Worm (Caenorhabditis elegans) whole organism, L1 larva: ENCODE results near the gene C15B12.4.

Source experiments
- C16A3.4 ChIP-seq: fragments of 150-350 bp; optimal IDR thresholded peaks from 2 replicates; lab custom pipeline; 2014; ENCODE audit warnings: missing biosample characterization, missing genetic modification characterization
- C34B4.2 ChIP-seq: sonication (generic microtip); optimal IDR thresholded peaks from 2 replicates; lab custom pipeline; 2017; ENCODE audit warnings: mild to moderate bottlenecking, missing genetic modification characterization, missing compliant biosample characterization
- alr-1 ChIP-seq: fragments of 200-800 bp; sonication (Bioruptor generic); optimal IDR thresholded peaks from 2 replicates; lab custom pipeline; 2018; ENCODE audit warnings: borderline replicate concordance, mild to moderate bottlenecking, missing genetic modification characterization, missing compliant biosample characterization
- ama-1 ChIP-seq: fragments of 150-350 bp; optimal IDR thresholded peaks from 2 replicates; lab custom pipeline; 2014
- blmp-1 ChIP-seq: fragments of 150-350 bp; optimal IDR thresholded peaks from 2 replicates; lab custom pipeline; 2014; ENCODE audit warnings: missing biosample characterization, missing genetic modification characterization
- ceh-63 ChIP-seq: fragments of 200-800 bp; sonication (Bioruptor generic); optimal IDR thresholded peaks from 2 replicates; lab custom pipeline; 2018; ENCODE audit warnings: mild to moderate bottlenecking, missing genetic modification characterization, missing compliant biosample characterization
- ceh-8 ChIP-seq: fragments of 200-800 bp; sonication (Bioruptor generic); optimal IDR thresholded peaks from 2 replicates; lab custom pipeline; 2018; ENCODE audit warnings: mild to moderate bottlenecking, missing genetic modification characterization, moderate library complexity, missing compliant biosample characterization
- ceh-82 ChIP-seq, 3 experiments: fragments of 150-350 bp in 1 of 3; sonication (generic microtip) in 2 of 3; optimal IDR thresholded peaks; 2 replicates each; lab custom pipeline; 2014 to 2017; ENCODE audit warnings: missing biosample characterization in 3 of 3, missing genetic modification characterization in 3 of 3
- dsc-1 ChIP-seq: sonication (generic microtip); optimal IDR thresholded peaks from 2 replicates; lab custom pipeline; 2016; ENCODE audit warnings: mild to moderate bottlenecking, missing genetic modification characterization, missing compliant biosample characterization
- efl-3 ChIP-seq: fragments of 200-800 bp; sonication (Bioruptor generic); optimal IDR thresholded peaks from 2 replicates; lab custom pipeline; 2018; ENCODE audit warnings: mild to moderate bottlenecking, missing genetic modification characterization, missing compliant biosample characterization
- elt-2 ChIP-seq: sonication (generic microtip); optimal IDR thresholded peaks from 2 replicates; lab custom pipeline; 2016; ENCODE audit warnings: missing genetic modification characterization, mild to moderate bottlenecking, inconsistent platforms, missing compliant biosample characterization, missing genetic modification reagents
- elt-3 ChIP-seq, 6 experiments: fragments of 150-350 bp in 1 of 6; sonication (generic microtip); optimal IDR thresholded peaks; 2 replicates each; lab custom pipeline; 2017 to 2018; ENCODE audit warnings: missing biosample characterization in 6 of 6, missing genetic modification characterization in 6 of 6, inconsistent platforms in 1 of 6
- fkh-8 ChIP-seq: sonication (generic microtip); optimal IDR thresholded peaks from 2 replicates; lab custom pipeline; 2016; ENCODE audit warnings: mild to moderate bottlenecking, missing genetic modification characterization, missing compliant biosample characterization
- fos-1 ChIP-seq: fragments of 150-350 bp; optimal IDR thresholded peaks from 2 replicates; lab custom pipeline; 2014; ENCODE audit warnings: missing biosample characterization, missing genetic modification characterization
- grh-1 ChIP-seq: fragments of 200-800 bp; sonication (Bioruptor generic); IDR thresholded peaks from 2 replicates; pipeline ENCODE4 v1.3.6; 2022; ENCODE audit warnings: missing genetic modification reagents, missing genetic modification characterization, missing compliant biosample characterization
- hlh-4 ChIP-seq: sonication (generic microtip); optimal IDR thresholded peaks from 2 replicates; lab custom pipeline; 2016; ENCODE audit warnings: mild to moderate bottlenecking, missing genetic modification characterization, missing compliant biosample characterization
- hpl-2 ChIP-seq: fragments of 150-350 bp; optimal IDR thresholded peaks from 2 replicates; lab custom pipeline; 2014; ENCODE audit warnings: missing biosample characterization, missing genetic modification reagents, missing genetic modification characterization
- isw-1 ChIP-seq: fragments of 200-800 bp; sonication (Bioruptor generic); IDR thresholded peaks from 2 replicates; pipeline ENCODE4 v1.3.6; 2022; ENCODE audit warnings: missing genetic modification characterization, missing compliant biosample characterization
- jun-1 ChIP-seq: fragments of 150-350 bp; optimal IDR thresholded peaks from 2 replicates; lab custom pipeline; 2014; ENCODE audit warnings: missing biosample characterization, missing genetic modification reagents, missing genetic modification characterization
- lin-13 ChIP-seq: fragments of 150-350 bp; optimal IDR thresholded peaks from 2 replicates; lab custom pipeline; 2014; ENCODE audit warnings: missing biosample characterization, missing genetic modification reagents, missing genetic modification characterization
- lin-14 ChIP-seq: fragments of 200-800 bp; sonication (Bioruptor generic); optimal IDR thresholded peaks from 2 replicates; lab custom pipeline; 2018; ENCODE audit warnings: mild to moderate bottlenecking, missing genetic modification characterization, moderate library complexity, missing compliant biosample characterization
- lin-15B ChIP-seq: fragments of 150-350 bp; sonication (generic microtip); optimal IDR thresholded peaks from 3 replicates; lab custom pipeline; 2014; ENCODE audit warnings: missing biosample characterization, missing genetic modification characterization
- lin-35 ChIP-seq, 2 experiments: fragments of 150-350 bp; optimal IDR thresholded peaks; 2 replicates each; lab custom pipeline; 2014; ENCODE audit warnings: missing biosample characterization in 2 of 2, missing genetic modification characterization in 2 of 2, missing genetic modification reagents in 2 of 2
- lin-39 ChIP-seq: fragments of 150-350 bp; optimal IDR thresholded peaks from 2 replicates; lab custom pipeline; 2014; ENCODE audit warnings: missing biosample characterization, missing genetic modification reagents, missing genetic modification characterization
- lir-3 ChIP-seq: sonication (generic microtip); optimal IDR thresholded peaks from 2 replicates; lab custom pipeline; 2016; ENCODE audit warnings: mild to moderate bottlenecking, missing genetic modification characterization, moderate library complexity, missing compliant biosample characterization; ENCODE audit not compliant: poor library complexity
- lsy-2 ChIP-seq, 2 experiments: fragments of 150-350 bp; optimal IDR thresholded peaks; 2 replicates each; lab custom pipeline; 2014; ENCODE audit warnings: missing biosample characterization in 2 of 2, missing genetic modification characterization in 2 of 2
- mef-2 ChIP-seq: fragments of 150-350 bp; optimal IDR thresholded peaks from 2 replicates; lab custom pipeline; 2014; ENCODE audit warnings: missing biosample characterization, missing genetic modification characterization
- mep-1 ChIP-seq: fragments of 150-350 bp; optimal IDR thresholded peaks from 2 replicates; lab custom pipeline; 2014; ENCODE audit warnings: missing biosample characterization, missing genetic modification characterization
- nhr-11 ChIP-seq: fragments of 150-350 bp; optimal IDR thresholded peaks from 2 replicates; lab custom pipeline; 2014; ENCODE audit warnings: missing biosample characterization, missing genetic modification characterization
- nhr-12 ChIP-seq: sonication (generic microtip); optimal IDR thresholded peaks from 2 replicates; lab custom pipeline; 2017; ENCODE audit warnings: missing biosample characterization, missing genetic modification characterization
- nhr-19 ChIP-seq: fragments of 200-800 bp; sonication (Bioruptor generic); conservative IDR thresholded peaks from 2 replicates; pipeline ENCODE4 v1.3.6; 2022; ENCODE audit warnings: missing genetic modification characterization, missing compliant biosample characterization
- nhr-20 ChIP-seq: sonication (generic microtip); optimal IDR thresholded peaks from 2 replicates; lab custom pipeline; 2016; ENCODE audit warnings: mild to moderate bottlenecking, missing genetic modification characterization, missing compliant biosample characterization
- nhr-47 ChIP-seq: sonication (generic microtip); optimal IDR thresholded peaks from 2 replicates; lab custom pipeline; 2016; ENCODE audit warnings: mild to moderate bottlenecking, missing genetic modification characterization, moderate library complexity, missing compliant biosample characterization
- nhr-71 ChIP-seq: sonication (generic microtip); optimal IDR thresholded peaks from 2 replicates; lab custom pipeline; 2016; ENCODE audit warnings: mild to moderate bottlenecking, missing genetic modification characterization, moderate library complexity, missing compliant biosample characterization
- nhr-77 ChIP-seq: fragments of 150-350 bp; optimal IDR thresholded peaks from 2 replicates; lab custom pipeline; 2014; ENCODE audit warnings: missing biosample characterization, missing genetic modification characterization
- nhr-84 ChIP-seq: sonication (generic microtip); optimal IDR thresholded peaks from 2 replicates; lab custom pipeline; 2017; ENCODE audit warnings: missing biosample characterization, missing genetic modification characterization
- nhr-90 ChIP-seq: sonication (generic microtip); optimal IDR thresholded peaks from 2 replicates; lab custom pipeline; 2016; ENCODE audit warnings: mild to moderate bottlenecking, missing genetic modification characterization, missing compliant biosample characterization; ENCODE audit not compliant: poor library complexity
- pag-3 ChIP-seq: sonication (generic microtip); optimal IDR thresholded peaks from 2 replicates; lab custom pipeline; 2017; ENCODE audit warnings: missing genetic modification characterization, mild to moderate bottlenecking, missing compliant biosample characterization, antibody characterized with exemption, borderline replicate concordance; ENCODE audit not compliant: insufficient read depth
- pax-3 ChIP-seq: fragments of 200-800 bp; sonication (Bioruptor generic); optimal IDR thresholded peaks from 2 replicates; lab custom pipeline; 2018; ENCODE audit warnings: mild to moderate bottlenecking, missing genetic modification characterization, moderate library complexity, missing compliant biosample characterization
- snu-23 ChIP-seq: sonication (generic microtip); optimal IDR thresholded peaks from 2 replicates; lab custom pipeline; 2016; ENCODE audit warnings: missing genetic modification characterization, missing compliant biosample characterization
- sptf-1 ChIP-seq: fragments of 150-350 bp; optimal IDR thresholded peaks from 2 replicates; lab custom pipeline; 2014; ENCODE audit warnings: missing biosample characterization, missing genetic modification characterization
- sup-37 ChIP-seq: fragments of 200-800 bp; sonication (Bioruptor generic); optimal IDR thresholded peaks from 2 replicates; lab custom pipeline; 2018; ENCODE audit warnings: mild to moderate bottlenecking, missing genetic modification characterization, missing compliant biosample characterization
- tbx-2 ChIP-seq: sonication (generic microtip); optimal IDR thresholded peaks from 2 replicates; lab custom pipeline; 2016; ENCODE audit warnings: missing genetic modification characterization, missing compliant biosample characterization
- tlp-1 ChIP-seq: fragments of 150-350 bp; optimal IDR thresholded peaks from 2 replicates; lab custom pipeline; 2014; ENCODE audit warnings: missing biosample characterization, missing genetic modification characterization
- unc-130 ChIP-seq: fragments of 150-350 bp; optimal IDR thresholded peaks from 2 replicates; lab custom pipeline; 2017; ENCODE audit warnings: missing biosample characterization, missing genetic modification characterization, inconsistent platforms
- unc-62 ChIP-seq: fragments of 150-350 bp; optimal IDR thresholded peaks from 2 replicates; lab custom pipeline; 2014; ENCODE audit warnings: missing biosample characterization, missing genetic modification reagents, missing genetic modification characterization
- unc-86 ChIP-seq: sonication (generic microtip); optimal IDR thresholded peaks from 2 replicates; lab custom pipeline; 2016; ENCODE audit warnings: missing genetic modification characterization, missing compliant biosample characterization
- unc-98 ChIP-seq: fragments of 200-800 bp; sonication (Bioruptor generic); IDR thresholded peaks from 2 replicates; pipeline ENCODE4 v1.3.6; 2022; ENCODE audit warnings: missing genetic modification characterization, missing compliant biosample characterization
- vab-15 ChIP-seq: sonication (generic microtip); optimal IDR thresholded peaks from 2 replicates; lab custom pipeline; 2017; ENCODE audit warnings: missing genotype, mild to moderate bottlenecking, missing genetic modification characterization, missing compliant biosample characterization
- zag-1 ChIP-seq: fragments of 150-350 bp; optimal IDR thresholded peaks from 2 replicates; lab custom pipeline; 2014; ENCODE audit warnings: missing biosample characterization, missing genetic modification characterization
- zip-4 ChIP-seq: fragments of 200-800 bp; sonication (Bioruptor generic); optimal IDR thresholded peaks from 2 replicates; lab custom pipeline; 2018; ENCODE audit warnings: mild to moderate bottlenecking, missing genetic modification characterization, moderate library complexity, missing compliant biosample characterization
- ztf-11 ChIP-seq, 2 experiments: sonication (generic microtip); optimal IDR thresholded peaks; 2 replicates each; lab custom pipeline; 2016 to 2017; ENCODE audit warnings: missing genetic modification characterization in 2 of 2, missing biosample characterization in 1 of 2, missing compliant biosample characterization in 1 of 2

Gene C15B12.4

ce11 chrX:6448866-6449400 is 24.6 kb downstream of the C15B12.4 start, which contains the start of gene fah-1 (continued):
- TF ChIP-seq nhr-19 (GFP tag; lab: Robert Waterston, UW) (peak; percentile 43), pax-3 (tag; lab: Kevin White, UChicago) (no peak), lin-39 (tag; lab: Kevin White, UChicago) (no peak), pag-3 (tag; lab: Kevin White, UChicago) (peak; percentile 89), zag-1 (tag; lab: Kevin White, UChicago) (no peak), unc-62 (GFP tag; lab: Kevin White, UChicago) (no peak), nhr-71 (peak; percentile 85), unc-130 (no peak), vab-15 (tag; lab: Kevin White, UChicago) (peak; percentile 1), nhr-90 (peak; percentile 84), hpl-2 (GFP tag; lab: Kevin White, UChicago) (no peak), zip-4 (GFP tag; lab: Kevin White, UChicago) (peak; percentile 38), ama-1 (lab: Kevin White, UChicago) (no peak), nhr-84 (no peak), fkh-8 (tag; lab: Kevin White, UChicago) (no peak), nhr-12 (tag; lab: Kevin White, UChicago) (no peak), lin-35 (GFP tag; optimal IDR thresholded peaks at IDR 0.05; lab: Kevin White, UChicago) (peak in 1 of 2 experiments; percentile 41), jun-1 (no peak), lin-15B (tag; lab: Kevin White, UChicago) (no peak), hlh-4 (no peak), mep-1 (peak; percentile 34), elt-3 (tag; optimal IDR thresholded peaks at IDR 0.05; lab: Kevin White, UChicago) (peak in 3 of 6 experiments; percentile 71 to 92 (median 82)), blmp-1 (peak; percentile 37), ztf-11 (tag; optimal IDR thresholded peaks at IDR 0.05; lab: Kevin White, UChicago) (no peak), unc-98 (GFP tag; lab: Robert Waterston, UW) (no peak), sup-37 (GFP tag; lab: Kevin White, UChicago) (no peak), C34B4.2 (tag; lab: Kevin White, UChicago) (no peak), C16A3.4 (tag; lab: Kevin White, UChicago) (no peak), unc-86 (tag; lab: Kevin White, UChicago) (no peak), nhr-11 (no peak), alr-1 (no peak), fos-1 (tag; lab: Kevin White, UChicago) (no peak), mef-2 (tag; lab: Kevin White, UChicago) (no peak), nhr-47 (tag; lab: Kevin White, UChicago) (peak; percentile 61), lir-3 (no peak), grh-1 (GFP tag; lab: Robert Waterston, UW) (peak; percentile 65), efl-3 (GFP tag; lab: Kevin White, UChicago) (no peak), nhr-77 (tag; lab: Kevin White, UChicago) (no peak), ceh-82 (tag; optimal IDR thresholded peaks at IDR 0.05; lab: Kevin White, UChicago) (no peak), tlp-1 (tag; lab: Kevin White, UChicago) (no peak), dsc-1 (no peak), snu-23 (peak; percentile 66), tbx-2 (tag; lab: Kevin White, UChicago) (no peak), nhr-20 (tag; lab: Kevin White, UChicago) (peak; percentile 97), lin-14 (GFP tag; lab: Kevin White, UChicago) (peak; percentile 80), elt-2 (tag; lab: Kevin White, UChicago) (peak; percentile 43), lin-13 (GFP tag; lab: Kevin White, UChicago) (no peak), lsy-2 (tag; optimal IDR thresholded peaks at IDR 0.05; lab: Kevin White, UChicago) (no peak), sptf-1 (tag; lab: Kevin White, UChicago) (no peak), ceh-63 (GFP tag; lab: Kevin White, UChicago) (no peak), ceh-8 (no peak), isw-1 (GFP tag; lab: Robert Waterston, UW) (no peak)
